Worm (Caenorhabditis elegans) whole organism, early embryonic: ENCODE results near the gene F58H1.5.

Source experiments
- B0310.2 ChIP-seq: sonication (generic microtip); optimal IDR thresholded peaks from 2 replicates; lab custom pipeline; 2016; ENCODE audit warnings: mild to moderate bottlenecking, missing genetic modification characterization, missing compliant biosample characterization
- ama-1 ChIP-seq: fragments of 150-350 bp; optimal IDR thresholded peaks from 2 replicates; lab custom pipeline; 2014
- ceh-36 ChIP-seq: sonication (generic microtip); optimal IDR thresholded peaks from 2 replicates; lab custom pipeline; 2016; ENCODE audit warnings: missing genetic modification characterization, inconsistent platforms, missing compliant biosample characterization
- hmbx-1 ChIP-seq: sonication (generic microtip); optimal IDR thresholded peaks from 2 replicates; lab custom pipeline; 2016; ENCODE audit warnings: mild to moderate bottlenecking, missing genetic modification characterization, missing compliant biosample characterization
- hmg-4 ChIP-seq: fragments of 200-800 bp; sonication (Bioruptor generic); optimal IDR thresholded peaks from 2 replicates; lab custom pipeline; 2018; ENCODE audit warnings: mild to moderate bottlenecking, missing genetic modification characterization, missing compliant biosample characterization
- pes-1 ChIP-seq: fragments of 200-800 bp; sonication (Bioruptor generic); IDR thresholded peaks from 2 replicates; pipeline ENCODE4 v1.3.6; 2022; ENCODE audit warnings: missing genetic modification reagents, missing genetic modification characterization, missing compliant biosample characterization
- scrt-1 ChIP-seq: fragments of 200-800 bp; sonication (Bioruptor generic); IDR thresholded peaks from 2 replicates; pipeline ENCODE4 v1.3.6; 2022; ENCODE audit warnings: missing genetic modification characterization, missing compliant biosample characterization
- sea-1 ChIP-seq: fragments of 200-800 bp; sonication (Bioruptor generic); conservative IDR thresholded peaks from 2 replicates; pipeline ENCODE4 v1.3.6; 2022; ENCODE audit warnings: missing genetic modification characterization, missing compliant biosample characterization
- tbx-37 ChIP-seq: fragments of 200-800 bp; sonication (Bioruptor generic); conservative IDR thresholded peaks from 2 replicates; pipeline ENCODE4 v1.3.6; 2022; ENCODE audit warnings: missing genetic modification reagents, missing genetic modification characterization, missing compliant biosample characterization
- tra-4 ChIP-seq: sonication (generic microtip); optimal IDR thresholded peaks from 2 replicates; lab custom pipeline; 2017; ENCODE audit warnings: missing genetic modification characterization, missing compliant biosample characterization

- TF ChIP-seq ama-1 (lab: Kevin White, UChicago): no peak
- no peak for TF ChIP-seq tra-4
- no peak for TF ChIP-seq hmbx-1 (tag; lab: Kevin White, UChicago)
- TF ChIP-seq pes-1: no peak
- no peak for TF ChIP-seq B0310.2 (tag; lab: Kevin White, UChicago)
- no peak for TF ChIP-seq hmg-4 (GFP tag; lab: Kevin White, UChicago)
- TF ChIP-seq sea-1 (GFP tag; lab: Robert Waterston, UW): no peak
- no peak for TF ChIP-seq tbx-37 (GFP tag; lab: Robert Waterston, UW)
- TF ChIP-seq scrt-1 (GFP tag; lab: Robert Waterston, UW): no peak
- TF ChIP-seq ceh-36 (tag; lab: Kevin White, UChicago): no peak
These were observed 10.7 kb upstream of the F58H1.5 start for ce11 chrV:11947414-11947954.
